Fruit fly (Drosophila melanogaster): Measurements from ENCODE around the gene MED20.

The MED20 gene

DNA sequence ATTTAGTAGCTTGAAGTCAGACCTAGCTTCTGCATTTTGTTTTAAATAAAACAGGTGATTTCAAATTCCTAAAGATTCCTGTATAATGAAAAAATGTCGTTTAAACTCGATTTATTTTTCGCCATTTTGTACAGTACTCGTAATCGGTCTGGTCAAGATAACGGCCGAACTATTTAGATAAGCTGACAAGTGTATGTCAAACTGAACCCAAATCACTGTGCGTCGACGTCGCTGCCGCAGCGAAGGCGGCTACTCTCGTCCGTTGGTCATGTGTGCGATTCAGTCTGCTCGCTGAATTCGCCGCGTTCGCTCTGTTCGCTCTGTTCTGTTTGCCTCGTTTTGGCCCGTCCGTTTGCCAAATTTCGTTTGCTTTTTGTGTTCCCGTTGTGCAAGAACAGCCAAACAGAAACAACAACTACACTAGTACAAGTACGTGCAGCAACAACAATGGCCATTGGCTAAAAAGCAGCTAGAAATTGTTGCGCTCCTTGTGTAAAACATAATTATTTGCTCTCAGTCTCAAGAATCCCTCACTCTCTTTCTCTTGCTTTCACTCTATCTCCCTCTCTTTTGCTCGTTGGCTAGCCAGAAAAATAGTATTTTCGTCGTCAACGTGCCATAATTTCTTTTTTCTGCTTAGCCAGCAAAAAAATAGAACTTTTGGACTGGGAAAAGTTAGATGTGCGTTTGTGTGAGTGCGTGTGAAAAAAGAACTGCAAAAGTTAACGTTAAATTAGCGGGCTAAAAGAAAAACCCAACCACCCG is 15.6 kb upstream of the MED20 start (continued):
- TF ChIP-seq Dip2 (GFP tag; IDR thresholded peaks at IDR 0.05) (no peak), maf-S (GFP tag; optimal IDR thresholded peaks at IDR 0.05) (no peak), nau (GFP tag; optimal IDR thresholded peaks at IDR 0.05) (no peak), Xbp1 (GFP tag; optimal IDR thresholded peaks at IDR 0.05) (no peak), chinmo (GFP tag; IDR thresholded peaks at IDR 0.05; ENCODE audit: partially characterized antibody) (0 out of 4 replicates have a peak, but pooled peaks have one; percentile 64), eyg (GFP tag; optimal IDR thresholded peaks at IDR 0.05) (no peak), CG32767 (GFP tag; IDR thresholded peaks at IDR 0.05) (no peak), gcm (GFP tag; optimal IDR thresholded peaks at IDR 0.05) (no peak), CG11696 (GFP tag; IDR thresholded peaks at IDR 0.05) (no peak), Dek (tag; optimal IDR thresholded peaks at IDR 0.05) (no peak), CG4282 (GFP tag; optimal IDR thresholded peaks at IDR 0.05) (no peak), cg (GFP tag; optimal IDR thresholded peaks at IDR 0.05) (peak; percentile 3), CG4404 (GFP tag; IDR thresholded peaks at IDR 0.05) (no peak), CG15269 (tag; optimal IDR thresholded peaks at IDR 0.05) (no peak), gt (GFP tag; IDR thresholded peaks at IDR 0.05) (no peak), ewg (GFP tag; optimal IDR thresholded peaks at IDR 0.05) (no peak), CG17912 (GFP tag; optimal IDR thresholded peaks at IDR 0.05) (no peak), vfl (GFP tag; optimal IDR thresholded peaks at IDR 0.05) (no peak), peb (GFP tag; IDR thresholded peaks at IDR 0.05) (no peak), bcd (GFP tag; optimal IDR thresholded peaks at IDR 0.05) (no peak), CG10431 (GFP tag; optimal IDR thresholded peaks at IDR 0.05) (no peak), CG5953 (GFP tag; IDR thresholded peaks at IDR 0.05) (no peak), CG14441 (GFP tag; IDR thresholded peaks at IDR 0.05) (no peak), knrl (GFP tag; IDR thresholded peaks at IDR 0.05; ENCODE audit: partially characterized antibody) (no peak), Ptx1 (GFP tag; IDR thresholded peaks at IDR 0.05) (no peak), CG8089 (GFP tag; optimal IDR thresholded peaks at IDR 0.05) (no peak), B-H1 (GFP tag; IDR thresholded peaks at IDR 0.05) (no peak), Sry-β (GFP tag; optimal IDR thresholded peaks at IDR 0.05) (no peak), lbe (GFP tag; optimal IDR thresholded peaks at IDR 0.05) (no peak), Atf-2 (GFP tag; optimal IDR thresholded peaks at IDR 0.05) (no peak), Awh (GFP tag; IDR thresholded peaks at IDR 0.05) (no peak), trem (tag; optimal IDR thresholded peaks at IDR 0.05) (no peak), CG32772 (GFP tag; IDR thresholded peaks at IDR 0.05) (no peak), CG30020 (tag; optimal IDR thresholded peaks at IDR 0.05) (no peak), gfzf (GFP tag; optimal IDR thresholded peaks at IDR 0.05) (no peak), CG10267 (tag; optimal IDR thresholded peaks at IDR 0.05) (no peak), kah (GFP tag; optimal IDR thresholded peaks at IDR 0.05) (no peak), Oaz (GFP tag; IDR thresholded peaks at IDR 0.05) (no peak), salm (tag; optimal IDR thresholded peaks at IDR 0.05) (no peak), row (GFP tag; IDR thresholded peaks at IDR 0.05) (no peak), CG1603 (tag; optimal IDR thresholded peaks at IDR 0.05) (peak; percentile 29), CG6683 (GFP tag; optimal IDR thresholded peaks at IDR 0.05) (no peak), CG3163 (GFP tag; optimal IDR thresholded peaks at IDR 0.05) (no peak), Vsx1 (GFP tag; optimal IDR thresholded peaks at IDR 0.05) (no peak), MESR4 (GFP tag; optimal IDR thresholded peaks at IDR 0.05) (no peak), run (tag; optimal IDR thresholded peaks at IDR 0.05) (no peak), hth (optimal IDR thresholded peaks at IDR 0.05) (no peak), CG10147 (GFP tag; optimal IDR thresholded peaks at IDR 0.05) (no peak), CG34422 (GFP tag; IDR thresholded peaks at IDR 0.05) (0 out of 3 replicates have a peak, but pooled peaks have one; percentile 19), stc (GFP tag; IDR thresholded peaks at IDR 0.05) (no peak), croc (GFP tag; conservative IDR thresholded peaks at IDR 0.05) (no peak)

Measured in whole organism, embryonic.